Worm (Caenorhabditis elegans) whole organism, early embryonic: ENCODE measurements around the gene M163.11.

ENCODE experiments used
- ets-7 ChIP-seq: sonication (generic microtip); optimal IDR thresholded peaks from 2 replicates; lab custom pipeline; 2016; ENCODE audit warnings: missing genotype, missing genetic modification characterization, missing compliant biosample characterization
- tbx-37 ChIP-seq: fragments of 200-800 bp; sonication (Bioruptor generic); conservative IDR thresholded peaks from 2 replicates; pipeline ENCODE4 v1.3.6; 2022; ENCODE audit warnings: missing genetic modification reagents, missing genetic modification characterization, missing compliant biosample characterization

DNA sequence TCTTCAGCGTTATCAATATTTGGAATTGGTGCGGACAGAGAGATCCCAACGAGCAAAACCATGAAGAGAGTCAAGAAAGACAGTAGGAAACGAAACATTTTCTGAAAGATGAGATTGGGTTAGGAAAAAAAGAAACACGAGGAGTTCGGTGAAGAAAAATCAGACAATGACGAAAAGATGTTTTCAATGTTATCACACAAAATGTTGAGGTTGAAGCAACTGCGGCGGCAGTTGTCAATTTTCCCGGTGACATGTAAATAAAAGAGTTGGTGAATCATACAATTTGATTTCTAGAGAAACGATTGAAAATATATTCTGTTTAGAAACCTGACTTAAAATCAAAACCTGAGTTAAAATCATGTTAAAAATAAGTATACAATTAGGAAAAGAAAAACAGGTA, 25.4 kb upstream of the M163.11 start, which contains the start of gene F23D12.7:
- TF ChIP-seq tbx-37 (no peak), ets-7 (tag; lab: Kevin White, UChicago) (no peak)
